Worm (Caenorhabditis elegans): Measurements from ENCODE around the gene myo-2.

myo-2 gene

DNA sequence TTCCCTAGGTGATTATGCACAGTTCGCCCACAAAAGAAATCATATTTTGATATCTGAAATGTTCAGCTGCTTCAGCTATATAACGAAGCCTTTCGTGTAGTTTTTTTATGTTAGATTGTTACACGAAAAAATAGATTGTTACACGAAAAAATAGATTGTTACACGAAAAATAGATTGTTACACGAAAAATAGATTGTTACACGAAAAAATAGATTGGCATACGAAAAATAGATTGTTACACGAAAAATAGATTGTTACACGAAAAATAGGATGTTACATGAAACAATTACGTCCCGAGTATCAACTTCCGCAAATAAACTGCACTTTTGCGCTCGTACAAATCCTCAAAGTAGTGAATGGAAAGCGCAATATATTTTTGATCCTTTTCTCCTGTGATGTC, 34.7 kb downstream of the myo-2 start:
- peak; percentile 97; the same call in 1 of the 2 replicates for TF ChIP-seq Y53F4B.3 (GFP tag; IDR thresholded peaks at IDR 0.05)
- TF ChIP-seq Y79H2A.3 (GFP tag; conservative IDR thresholded peaks at IDR 0.05) = 0 out of 2 replicates have a peak, but pooled peaks have one; percentile 17

ce11 chrX:12503288-12503803, 35.5 kb downstream of the myo-2 start, which contains the start of gene sdz-19:
TSS of gene sdz-19 (minus strand) at chrX:12503338.
- TF ChIP-seq madf-6 (GFP tag; IDR thresholded peaks at IDR 0.05) = peak; percentile 32; the same call in 1 of the 2 replicates
- no peak for TF ChIP-seq rpc-1 (optimal IDR thresholded peaks at IDR 0.05)
- TF ChIP-seq rpc-1 (tag; optimal IDR thresholded peaks at IDR 0.05) = no peak
- TF ChIP-seq zim-3 (tag; optimal IDR thresholded peaks at IDR 0.05) = peak; percentile 57
- TF ChIP-seq cebp-1 (GFP tag; IDR thresholded peaks at IDR 0.05) = no peak
- peak; percentile 27 for TF ChIP-seq cebp-1 (tag; optimal IDR thresholded peaks at IDR 0.05)
- peak; percentile 36; the same call in 1 of the 2 replicates for TF ChIP-seq ekl-4 (GFP tag; IDR thresholded peaks at IDR 0.05)
- 0 out of 2 replicates have a peak, but pooled peaks have one; percentile 25 for TF ChIP-seq cebp-2 (GFP tag; IDR thresholded peaks at IDR 0.05)
- no peak for TF ChIP-seq nhr-80 (tag; optimal IDR thresholded peaks at IDR 0.05)
- TF ChIP-seq attf-6 (GFP tag; IDR thresholded peaks at IDR 0.05) = 0 out of 2 replicates have a peak, but pooled peaks have one; percentile 22
- TF ChIP-seq repo-1 (tag; optimal IDR thresholded peaks at IDR 0.05) = peak; percentile 1

DNA sequence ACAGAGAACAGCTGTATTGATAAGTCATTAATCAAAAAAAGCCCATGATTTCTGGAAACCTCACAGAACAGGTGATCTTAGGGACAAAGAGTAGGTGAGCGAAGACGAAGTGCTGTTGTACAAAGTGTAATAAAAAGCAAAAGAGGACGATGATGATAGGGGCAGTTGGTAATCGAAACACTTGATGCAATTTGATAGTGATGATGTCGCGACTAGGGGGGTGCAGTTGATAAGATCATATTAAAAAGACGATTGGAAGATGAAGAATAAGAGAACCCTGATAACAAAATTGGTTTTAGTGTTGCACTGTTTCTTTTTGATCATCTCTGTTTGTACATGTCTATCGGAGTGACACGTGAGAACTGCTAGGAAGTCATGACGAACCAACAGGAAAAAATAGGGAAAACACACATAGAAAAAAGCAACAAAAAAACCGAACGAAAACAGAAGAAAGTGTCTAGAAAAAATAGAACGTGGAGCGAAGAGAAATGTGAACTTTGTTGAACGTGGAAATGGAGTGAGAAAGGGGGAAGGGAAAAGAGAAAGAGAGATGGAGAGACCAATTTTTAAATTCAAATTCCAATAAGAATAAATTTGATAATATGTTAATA, 41.6 kb downstream of the myo-2 start:
- TF ChIP-seq zim-3 (tag; optimal IDR thresholded peaks at IDR 0.05) = no peak
- no peak for TF ChIP-seq F57C9.4 (tag; optimal IDR thresholded peaks at IDR 0.05)
- no peak for TF ChIP-seq ceh-100 (GFP tag; IDR thresholded peaks at IDR 0.05)
- TF ChIP-seq snpc-4 (GFP tag; optimal IDR thresholded peaks at IDR 0.05) = no peak
- peak in 1 of 4 experiments; percentile 6 for TF ChIP-seq snpc-4 (tag; optimal IDR thresholded peaks at IDR 0.05)
- TF ChIP-seq ztf-25 (GFP tag; IDR thresholded peaks at IDR 0.05) = no peak
- no peak for TF ChIP-seq die-1 (tag; optimal IDR thresholded peaks at IDR 0.05)
- TF ChIP-seq aptf-3 (GFP tag; IDR thresholded peaks at IDR 0.05) = no peak
- TF ChIP-seq K11D2.4 (GFP tag; IDR thresholded peaks at IDR 0.05) = no peak
- TF ChIP-seq ztf-28 (GFP tag; IDR thresholded peaks at IDR 0.05) = no peak
- no peak for TF ChIP-seq attf-3 (GFP tag; conservative IDR thresholded peaks at IDR 0.05)
- no peak for TF ChIP-seq lin-54 (GFP tag; optimal IDR thresholded peaks at IDR 0.05)
- no peak for TF ChIP-seq ekl-4 (GFP tag; IDR thresholded peaks at IDR 0.05)
- TF ChIP-seq F39B2.1 (GFP tag; IDR thresholded peaks at IDR 0.05) = no peak
- TF ChIP-seq sptf-2 (GFP tag; optimal IDR thresholded peaks at IDR 0.05) = no peak
- TF ChIP-seq unc-62 (GFP tag; optimal IDR thresholded peaks at IDR 0.05) = no peak
- peak; percentile 74 for TF ChIP-seq atf-7 (tag; optimal IDR thresholded peaks at IDR 0.05)
- TF ChIP-seq pbrm-1 (GFP tag; IDR thresholded peaks at IDR 0.05) = 0 out of 2 replicates have a peak, but pooled peaks have one; percentile 17
- TF ChIP-seq ZK185.1 (tag; optimal IDR thresholded peaks at IDR 0.05; ENCODE audit: poor library complexity, severe bottlenecking) = peak; percentile 28
- TF ChIP-seq unc-130 (GFP tag; optimal IDR thresholded peaks at IDR 0.05) = no peak
- no peak for TF ChIP-seq xnd-1 (tag; optimal IDR thresholded peaks at IDR 0.05)
- no peak for TF ChIP-seq sdz-38 (tag; optimal IDR thresholded peaks at IDR 0.05)
- no peak for TF ChIP-seq lir-1 (GFP tag; conservative IDR thresholded peaks at IDR 0.05)
- TF ChIP-seq B0035.1 (tag; optimal IDR thresholded peaks at IDR 0.05) = no peak
- no peak for TF ChIP-seq egl-18 (GFP tag; IDR thresholded peaks at IDR 0.05)
- no peak for TF ChIP-seq F52B5.7 (tag; optimal IDR thresholded peaks at IDR 0.05)
- no peak for TF ChIP-seq B0261.1 (tag; optimal IDR thresholded peaks at IDR 0.05)
- TF ChIP-seq fkh-3 (tag; optimal IDR thresholded peaks at IDR 0.05) = no peak
- TF ChIP-seq ceh-79 (tag; optimal IDR thresholded peaks at IDR 0.05) = no peak
- no peak for TF ChIP-seq lin-35 (GFP tag; optimal IDR thresholded peaks at IDR 0.05)
- TF ChIP-seq snpc-1.3 (tag; optimal IDR thresholded peaks at IDR 0.05; ENCODE audit: insufficient read depth) = no peak
- no peak for TF ChIP-seq lsl-1 (GFP tag; optimal IDR thresholded peaks at IDR 0.05)
- no peak for TF ChIP-seq dpl-1 (GFP tag; optimal IDR thresholded peaks at IDR 0.05)
- TF ChIP-seq F22D6.2 (tag; optimal IDR thresholded peaks at IDR 0.05) = peak; percentile 63
- TF ChIP-seq B0336.3 (GFP tag; IDR thresholded peaks at IDR 0.05) = no peak

Data from whole organism, young adult.